Fruit fly (Drosophila melanogaster) whole organism, embryonic: ENCODE data around the gene CG44008.

Experiments used
- Abd-B ChIP-seq: fragments of 200-800 bp; sonication (Bioruptor generic); optimal IDR thresholded peaks from 2 replicates; lab custom pipeline; 2018; ENCODE audit warnings: missing biosample characterization, mild to moderate bottlenecking, missing genetic modification characterization, moderate library complexity
- BEAF-32 ChIP-seq: fragments of 200-800 bp; sonication (Bioruptor generic); optimal IDR thresholded peaks from 3 replicates; lab custom pipeline; 2017; ENCODE audit warnings: missing biosample characterization, missing genetic modification characterization, mild to moderate bottlenecking, moderate library complexity, missing genetic modification reagents
- Bgb ChIP-seq: fragments of 200-800 bp; sonication (Bioruptor generic); IDR thresholded peaks from 2 replicates; pipeline ENCODE4 v1.3.6; 2022; ENCODE audit warnings: missing biosample characterization, missing genetic modification characterization; ENCODE audit not compliant: partially characterized antibody
- CG10209 ChIP-seq: fragments of 200-800 bp; sonication (Bioruptor generic); optimal IDR thresholded peaks from 3 replicates; lab custom pipeline; 2017; ENCODE audit warnings: missing biosample characterization, mild to moderate bottlenecking, missing genetic modification characterization, missing genetic modification reagents
- CG1024 ChIP-seq: fragments of 200-800 bp; sonication (Bioruptor generic); IDR thresholded peaks from 2 replicates; pipeline ENCODE4 v1.3.6; 2022; ENCODE audit warnings: missing biosample characterization, missing genetic modification characterization
- CG10321 ChIP-seq: fragments of 200-800 bp; sonication (Bioruptor generic); IDR thresholded peaks from 2 replicates; pipeline ENCODE4 v1.3.6; 2022; ENCODE audit warnings: missing biosample characterization, missing genetic modification characterization
- CG10431 ChIP-seq: fragments of 200-800 bp; sonication (Bioruptor generic); optimal IDR thresholded peaks from 3 replicates; lab custom pipeline; 2018; ENCODE audit warnings: missing biosample characterization, mild to moderate bottlenecking, missing genetic modification characterization
- CG10462 ChIP-seq: fragments of 200-800 bp; sonication (Bioruptor generic); optimal IDR thresholded peaks from 2 replicates; lab custom pipeline; 2016; ENCODE audit warnings: missing biosample characterization, missing genetic modification characterization
- CG10654 ChIP-seq: fragments of 200-800 bp; sonication (Bioruptor generic); optimal IDR thresholded peaks from 2 replicates; lab custom pipeline; 2016; ENCODE audit warnings: missing biosample characterization, missing genetic modification characterization
- CG11093 ChIP-seq: fragments of 200-800 bp; sonication (Bioruptor generic); IDR thresholded peaks from 3 replicates; pipeline ENCODE4 v1.3.6; 2022; ENCODE audit warnings: missing biosample characterization, missing genetic modification characterization
- CG12155 ChIP-seq: fragments of 200-800 bp; sonication (Bioruptor generic); optimal IDR thresholded peaks from 3 replicates; lab custom pipeline; 2016; ENCODE audit warnings: missing biosample characterization, missing genetic modification characterization
- CG12391 ChIP-seq: fragments of 200-800 bp; sonication (Bioruptor generic); optimal IDR thresholded peaks from 3 replicates; lab custom pipeline; 2018; ENCODE audit warnings: missing biosample characterization, mild to moderate bottlenecking, missing genetic modification characterization, moderate library complexity
- CG13287 ChIP-seq: fragments of 200-800 bp; sonication (Bioruptor generic); IDR thresholded peaks from 2 replicates; pipeline ENCODE4 v1.3.6; 2022; ENCODE audit warnings: missing biosample characterization, missing genetic modification characterization; ENCODE audit not compliant: partially characterized antibody
- CG13624 ChIP-seq: fragments of 200-800 bp; sonication (Bioruptor generic); optimal IDR thresholded peaks from 2 replicates; lab custom pipeline; 2016; ENCODE audit warnings: missing biosample characterization, missing genetic modification characterization
- CG17186 ChIP-seq: fragments of 200-800 bp; sonication (Bioruptor generic); optimal IDR thresholded peaks from 3 replicates; lab custom pipeline; 2017; ENCODE audit warnings: missing biosample characterization, missing genetic modification reagents, missing genetic modification characterization
- CG18011 ChIP-seq: fragments of 200-800 bp; sonication (Bioruptor generic); optimal IDR thresholded peaks from 2 replicates; lab custom pipeline; 2017; ENCODE audit warnings: missing biosample characterization, missing genetic modification characterization, mild to moderate bottlenecking, moderate library complexity, missing genotype
- CG2120 ChIP-seq: fragments of 200-800 bp; sonication (Bioruptor generic); optimal IDR thresholded peaks from 3 replicates; lab custom pipeline; 2016; ENCODE audit warnings: missing biosample characterization, missing genetic modification characterization
- CG2202 ChIP-seq: fragments of 200-800 bp; sonication (Bioruptor generic); optimal IDR thresholded peaks from 2 replicates; lab custom pipeline; 2018; ENCODE audit warnings: missing biosample characterization, mild to moderate bottlenecking, missing genetic modification characterization
- CG3163 ChIP-seq: fragments of 200-800 bp; sonication (Bioruptor generic); optimal IDR thresholded peaks from 3 replicates; lab custom pipeline; 2016; ENCODE audit warnings: missing biosample characterization, missing genetic modification characterization
- CG34224 ChIP-seq: fragments of 200-800 bp; sonication (Bioruptor generic); IDR thresholded peaks from 3 replicates; pipeline ENCODE4 v1.3.6; 2022; ENCODE audit warnings: missing biosample characterization, missing genetic modification characterization; ENCODE audit not compliant: partially characterized antibody
- CG3726 ChIP-seq: fragments of 200-800 bp; sonication (Bioruptor generic); IDR thresholded peaks from 3 replicates; pipeline ENCODE4, ENCODE4 v1.3.6; 2022; ENCODE audit warnings: missing biosample characterization, missing genetic modification characterization
- CG3838 ChIP-seq: fragments of 200-800 bp; sonication (Bioruptor generic); optimal IDR thresholded peaks from 3 replicates; lab custom pipeline; 2016; ENCODE audit warnings: missing biosample characterization, missing genetic modification characterization
- CG3847 ChIP-seq: fragments of 200-800 bp; sonication (Bioruptor generic); IDR thresholded peaks from 2 replicates; pipeline ENCODE4 v1.3.6; 2022; ENCODE audit warnings: missing biosample characterization, missing genetic modification characterization
- CG8478 ChIP-seq: fragments of >200 bp; optimal IDR thresholded peaks from 2 replicates; lab custom pipeline; 2018
- CG8944 ChIP-seq: fragments of 200-800 bp; sonication (Bioruptor generic); optimal IDR thresholded peaks from 3 replicates; lab custom pipeline; 2016; ENCODE audit warnings: missing biosample characterization, missing genetic modification characterization
- D ChIP-seq, 2 experiments: fragments of 200-800 bp in 1 of 2; fragments of >200 bp in 1 of 2; sonication (Bioruptor generic) in 1 of 2; optimal IDR thresholded peaks; 2 replicates in 1 of 2; 3 replicates in 1 of 2; lab custom pipeline; 2017; ENCODE audit warnings: mild to moderate bottlenecking in 1 of 2, missing biosample characterization in 1 of 2, missing genetic modification characterization in 1 of 2, missing genetic modification reagents in 1 of 2
- Doc2 ChIP-seq: fragments of 200-800 bp; sonication (Bioruptor generic); IDR thresholded peaks from 2 replicates; pipeline ENCODE4 v1.3.6; 2022; ENCODE audit warnings: missing biosample characterization, missing genetic modification characterization
- Dp ChIP-seq: fragments of 200-800 bp; sonication (Bioruptor generic); optimal IDR thresholded peaks from 2 replicates; lab custom pipeline; 2018; ENCODE audit warnings: missing biosample characterization, mild to moderate bottlenecking, missing genetic modification characterization, moderate library complexity
- Dref ChIP-seq: fragments of 200-800 bp; sonication (Bioruptor generic); IDR thresholded peaks from 2 replicates; pipeline ENCODE4 v1.3.6; 2022; ENCODE audit warnings: missing biosample characterization, missing genetic modification characterization
- Ets65A ChIP-seq: fragments of 200-800 bp; sonication (Bioruptor generic); peaks from one replicate; lab custom pipeline; 2016; ENCODE audit warnings: missing biosample characterization, missing genetic modification characterization
- Hmx ChIP-seq: fragments of 200-800 bp; sonication (Bioruptor generic); optimal IDR thresholded peaks from 2 replicates; lab custom pipeline; 2016; ENCODE audit warnings: missing biosample characterization, missing genetic modification characterization
- Hsf ChIP-seq: fragments of 200-800 bp; sonication (Bioruptor generic); optimal IDR thresholded peaks from 3 replicates; lab custom pipeline; 2016; ENCODE audit warnings: missing biosample characterization, missing genetic modification characterization
- Mad ChIP-seq: fragments of 200-800 bp; sonication (Bioruptor generic); optimal IDR thresholded peaks from 2 replicates; lab custom pipeline; 2016; ENCODE audit warnings: missing biosample characterization, missing genetic modification characterization
- Rx ChIP-seq: fragments of 200-800 bp; sonication (Bioruptor generic); IDR thresholded peaks from 2 replicates; pipeline ENCODE4 v1.3.6; 2022; ENCODE audit warnings: missing biosample characterization, missing genetic modification characterization
- Side ChIP-seq: fragments of 200-800 bp; sonication (Bioruptor generic); optimal IDR thresholded peaks from 2 replicates; lab custom pipeline; 2016; ENCODE audit warnings: missing biosample characterization, missing genetic modification characterization
- TFAM ChIP-seq: fragments of 200-800 bp; sonication (Bioruptor generic); optimal IDR thresholded peaks from 2 replicates; lab custom pipeline; 2017; ENCODE audit warnings: missing biosample characterization, missing genetic modification characterization, inconsistent platforms
- al ChIP-seq: fragments of 200-800 bp; sonication (Bioruptor generic); IDR thresholded peaks from 2 replicates; pipeline ENCODE4 v1.3.6; 2022; ENCODE audit warnings: missing biosample characterization, missing genetic modification characterization
- crp ChIP-seq, 2 experiments: fragments of 200-800 bp; sonication (Bioruptor generic); optimal IDR thresholded peaks; 2 replicates in 1 of 2; 3 replicates in 1 of 2; lab custom pipeline; 2017; ENCODE audit warnings: missing biosample characterization in 2 of 2, missing genetic modification characterization in 2 of 2, mild to moderate bottlenecking in 1 of 2, moderate library complexity in 1 of 2
- dati ChIP-seq: fragments of 200-800 bp; sonication (Bioruptor generic); IDR thresholded peaks from 2 replicates; pipeline ENCODE4 v1.3.6; 2022; ENCODE audit warnings: missing biosample characterization, missing genetic modification characterization
- dmrt99B ChIP-seq: fragments of 200-800 bp; sonication (Bioruptor generic); optimal IDR thresholded peaks from 2 replicates; lab custom pipeline; 2018; ENCODE audit warnings: missing biosample characterization, mild to moderate bottlenecking, missing genetic modification characterization, moderate library complexity
- fd3F ChIP-seq: fragments of 200-800 bp; sonication (Bioruptor generic); optimal IDR thresholded peaks from 2 replicates; lab custom pipeline; 2018; ENCODE audit warnings: missing biosample characterization, mild to moderate bottlenecking, missing genetic modification characterization, moderate library complexity
- fu2 ChIP-seq: fragments of 200-800 bp; sonication (Bioruptor generic); optimal IDR thresholded peaks from 2 replicates; lab custom pipeline; 2016; ENCODE audit warnings: missing biosample characterization, missing genetic modification characterization
- gro ChIP-seq: fragments of 200-800 bp; sonication (Bioruptor generic); optimal IDR thresholded peaks from 2 replicates; lab custom pipeline; 2016; ENCODE audit warnings: missing biosample characterization, missing genetic modification characterization
- lilli ChIP-seq: fragments of 200-800 bp; sonication (Bioruptor generic); optimal IDR thresholded peaks from 3 replicates; lab custom pipeline; 2016; ENCODE audit warnings: missing biosample characterization, missing genetic modification characterization
- ro ChIP-seq: fragments of 200-800 bp; sonication (Bioruptor generic); IDR thresholded peaks from 2 replicates; pipeline ENCODE4 v1.3.6; 2022; ENCODE audit warnings: missing biosample characterization, missing genetic modification characterization
- sens ChIP-seq: fragments of 200-800 bp; sonication (Bioruptor generic); peaks from one replicate; lab custom pipeline; 2016; ENCODE audit warnings: missing biosample characterization, missing genetic modification characterization
- slbo ChIP-seq: fragments of 200-800 bp; sonication (Bioruptor generic); IDR thresholded peaks from 2 replicates; pipeline ENCODE4 v1.3.6; 2022; ENCODE audit warnings: missing biosample characterization, missing genetic modification characterization
- so ChIP-seq: fragments of 200-800 bp; sonication (Bioruptor generic); IDR thresholded peaks from 3 replicates; pipeline ENCODE4 v1.3.6; 2022; ENCODE audit warnings: missing biosample characterization, missing genetic modification characterization
- tio ChIP-seq: fragments of 200-800 bp; sonication (Bioruptor generic); optimal IDR thresholded peaks from 2 replicates; lab custom pipeline; 2017; ENCODE audit warnings: missing biosample characterization, missing genetic modification characterization, inconsistent platforms
- trem ChIP-seq: fragments of 200-800 bp; optimal IDR thresholded peaks from 3 replicates; lab custom pipeline; 2019; ENCODE audit warnings: missing biosample characterization, mild to moderate bottlenecking, missing genetic modification characterization, moderate library complexity
- trh ChIP-seq: fragments of 200-800 bp; sonication (Bioruptor generic); optimal IDR thresholded peaks from 2 replicates; lab custom pipeline; 2016; ENCODE audit warnings: missing biosample characterization, missing genetic modification characterization
- vfl ChIP-seq: fragments of 200-800 bp; sonication (Bioruptor generic); optimal IDR thresholded peaks from 2 replicates; lab custom pipeline; 2016; ENCODE audit warnings: missing biosample characterization, missing genetic modification characterization

The CG44008 gene

DNA sequence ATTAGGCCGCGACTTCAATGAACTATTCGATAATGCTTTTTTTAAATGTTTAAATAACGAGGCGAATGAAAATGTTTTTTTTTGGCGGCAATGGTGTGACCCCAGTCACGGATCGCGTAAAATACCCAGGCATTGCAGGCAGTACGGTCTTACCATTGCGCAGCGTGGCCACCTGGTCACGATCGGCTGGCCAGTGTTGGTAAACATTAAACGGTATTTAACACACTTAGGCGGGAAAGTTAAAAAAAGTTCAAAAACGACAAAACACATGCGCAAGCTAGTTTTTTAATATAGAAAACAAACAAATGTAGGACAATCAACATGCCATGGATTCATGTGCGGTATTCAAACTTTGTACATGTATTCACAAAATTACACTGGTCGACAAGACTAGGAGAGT is 13.0 kb downstream of the CG44008 start, which contains the start of gene esc (continued):
- TF ChIP-seq TFAM (no peak), lilli (GFP tag; lab: Kevin White, UChicago) (peak; percentile 39), CG13287 (GFP tag; lab: Robert Waterston, UW) (no peak; the same call in 1 of the 2 replicates), CG12391 (tag; lab: Kevin White, UChicago) (no peak), Dp (GFP tag; lab: Kevin White, UChicago) (peak; percentile 98), CG10654 (GFP tag; lab: Kevin White, UChicago) (peak; percentile 7), Doc2 (GFP tag; lab: Robert Waterston, UW) (no peak), CG3726 (GFP tag; lab: Robert Waterston, UW) (no peak), CG10321 (GFP tag; lab: Robert Waterston, UW) (no peak), CG10431 (GFP tag; lab: Kevin White, UChicago) (no peak), sens (GFP tag; lab: Kevin White, UChicago) (peak; percentile 77), CG1024 (GFP tag; lab: Robert Waterston, UW) (peak; percentile 34), Rx (GFP tag; lab: Robert Waterston, UW) (no peak), CG34224 (GFP tag; lab: Robert Waterston, UW) (peak; percentile 36; the same call in 1 of the 3 replicates), Mad (GFP tag; lab: Kevin White, UChicago) (peak; percentile 61), crp (GFP tag; optimal IDR thresholded peaks at IDR 0.05; lab: Kevin White, UChicago) (peak in 1 of 2 experiments; percentile 25), Hsf (peak; percentile 37), CG3163 (GFP tag; lab: Kevin White, UChicago) (peak; percentile 13), tio (GFP tag; lab: Kevin White, UChicago) (no peak), CG18011 (peak; percentile 41), trh (GFP tag; lab: Kevin White, UChicago) (no peak), CG12155 (GFP tag; lab: Kevin White, UChicago) (peak; percentile 41), CG2120 (peak; percentile 57), CG3838 (GFP tag; lab: Kevin White, UChicago) (no peak), CG2202 (tag; lab: Kevin White, UChicago) (no peak), Dref (GFP tag; lab: Robert Waterston, UW) (peak; percentile 50), slbo (GFP tag; lab: Robert Waterston, UW) (peak; percentile 39; the same call in 1 of the 2 replicates), al (no peak; the same call in 1 of the 2 replicates), vfl (GFP tag; lab: Kevin White, UChicago) (no peak), dati (GFP tag; lab: Robert Waterston, UW) (no peak), fu2 (peak; percentile 3), trem (tag; lab: Kevin White, UChicago) (peak; percentile 61), D (optimal IDR thresholded peaks at IDR 0.05; lab: Kevin White, UChicago) (no peak), D (GFP tag; optimal IDR thresholded peaks at IDR 0.05; lab: Kevin White, UChicago) (no peak), CG10209 (GFP tag; lab: Kevin White, UChicago) (peak; percentile 21), Ets65A (GFP tag; lab: Kevin White, UChicago) (peak; percentile 87), CG8478 (lab: Kevin White, UChicago) (no peak), CG11093 (GFP tag; lab: Robert Waterston, UW) (no peak), CG8944 (GFP tag; lab: Kevin White, UChicago) (peak; percentile 37), CG13624 (GFP tag; lab: Kevin White, UChicago) (peak; percentile 39), so (no peak), CG10462 (GFP tag; lab: Kevin White, UChicago) (no peak), Hmx (GFP tag; lab: Kevin White, UChicago) (no peak), BEAF-32 (GFP tag; lab: Kevin White, UChicago) (peak; percentile 56), gro (GFP tag; lab: Kevin White, UChicago) (peak; percentile 13), CG17186 (peak; percentile 79), ro (no peak), CG3847 (GFP tag; lab: Robert Waterston, UW) (peak; percentile 82), fd3F (no peak), Abd-B (peak; percentile 2), Bgb (GFP tag; lab: Robert Waterston, UW) (peak; percentile 26; the same call in 1 of the 2 replicates), dmrt99B (no peak), Side (peak; percentile 24)
